Fruit fly (Drosophila melanogaster): ENCODE data around the gene Cyp4e3.
A peak's percentile ranks its signal among the peaks of the same experiment; 100 is the strongest.

Cyp4e3 gene

dm6 chr2L:9779147-9779546, 29.3 kb upstream of the Cyp4e3 start (continued):
- TF ChIP-seq Mes4 (GFP tag; optimal IDR thresholded peaks at IDR 0.05) (no peak), Atf6 (GFP tag; IDR thresholded peaks at IDR 0.05) (peak; percentile 67), CG2116 (GFP tag; optimal IDR thresholded peaks at IDR 0.05) (no peak), repo (GFP tag; optimal IDR thresholded peaks at IDR 0.05) (no peak), bsh (GFP tag; optimal IDR thresholded peaks at IDR 0.05) (peak in 1 of 2 experiments; percentile 32), CG6254 (GFP tag; optimal IDR thresholded peaks at IDR 0.05) (no peak), lab (GFP tag; optimal IDR thresholded peaks at IDR 0.05) (peak; percentile 34), jing (GFP tag; optimal IDR thresholded peaks at IDR 0.05) (no peak), cg (GFP tag; optimal IDR thresholded peaks at IDR 0.05) (no peak), CG4328 (GFP tag; optimal IDR thresholded peaks at IDR 0.05) (no peak), fu2 (GFP tag; optimal IDR thresholded peaks at IDR 0.05) (no peak), corto (GFP tag; optimal IDR thresholded peaks at IDR 0.05) (no peak), tna (GFP tag; IDR thresholded peaks at IDR 0.05; ENCODE audit: partially characterized antibody) (no peak), Pdp1 (GFP tag; optimal IDR thresholded peaks at IDR 0.05) (no peak), CG42726 (GFP tag; IDR thresholded peaks at IDR 0.05; ENCODE audit: partially characterized antibody) (no peak), Taf1 (GFP tag; IDR thresholded peaks at IDR 0.05) (no peak), Optix (GFP tag; IDR thresholded peaks at IDR 0.05) (no peak), da (GFP tag; optimal IDR thresholded peaks at IDR 0.05) (no peak), CG34224 (GFP tag; IDR thresholded peaks at IDR 0.05; ENCODE audit: partially characterized antibody) (no peak), caup (GFP tag; optimal IDR thresholded peaks at IDR 0.05; ENCODE audit: severe bottlenecking) (no peak), lov (optimal IDR thresholded peaks at IDR 0.05) (no peak), lov (GFP tag; IDR thresholded peaks at IDR 0.05) (no peak), NfI (GFP tag; optimal IDR thresholded peaks at IDR 0.05) (no peak), Mad (GFP tag; optimal IDR thresholded peaks at IDR 0.05) (no peak), CG15073 (GFP tag; optimal IDR thresholded peaks at IDR 0.05) (no peak), tup (GFP tag; optimal IDR thresholded peaks at IDR 0.05) (no peak), CG16815 (GFP tag; optimal IDR thresholded peaks at IDR 0.05) (peak; percentile 3), Elba2 (GFP tag; optimal IDR thresholded peaks at IDR 0.05) (no peak), knrl (GFP tag; IDR thresholded peaks at IDR 0.05; ENCODE audit: partially characterized antibody) (no peak), ranshi (GFP tag; IDR thresholded peaks at IDR 0.05) (no peak), MTF-1 (GFP tag; optimal IDR thresholded peaks at IDR 0.05; ENCODE audit: borderline replicate concordance) (no peak), odd (GFP tag; optimal IDR thresholded peaks at IDR 0.05) (no peak), Meics (GFP tag; optimal IDR thresholded peaks at IDR 0.05) (peak; percentile 27), Dip2 (GFP tag; IDR thresholded peaks at IDR 0.05) (no peak), CG31388 (GFP tag; optimal IDR thresholded peaks at IDR 0.05) (no peak), Usf (GFP tag; optimal IDR thresholded peaks at IDR 0.05) (no peak), CG16779 (GFP tag; IDR thresholded peaks at IDR 0.05) (no peak), CG12659 (GFP tag; optimal IDR thresholded peaks at IDR 0.05) (peak; percentile 44), sd (tag; optimal IDR thresholded peaks at IDR 0.05) (peak; percentile 44), CG1832 (GFP tag; optimal IDR thresholded peaks at IDR 0.05) (no peak), NC2α (GFP tag; optimal IDR thresholded peaks at IDR 0.05) (no peak), CG3163 (GFP tag; optimal IDR thresholded peaks at IDR 0.05) (no peak), Xbp1 (GFP tag; optimal IDR thresholded peaks at IDR 0.05) (peak; percentile 29), CG15011 (GFP tag; optimal IDR thresholded peaks at IDR 0.05) (no peak), gfzf (GFP tag; optimal IDR thresholded peaks at IDR 0.05) (no peak), cato (GFP tag; optimal IDR thresholded peaks at IDR 0.05; ENCODE audit: borderline replicate concordance) (no peak), schlank (tag; optimal IDR thresholded peaks at IDR 0.05) (no peak), aop (GFP tag; IDR thresholded peaks at IDR 0.05) (no peak), sens (GFP tag) (peak; percentile 51), dmrt11E (tag; optimal IDR thresholded peaks at IDR 0.05) (no peak), chm (GFP tag; IDR thresholded peaks at IDR 0.05) (no peak)

Data from whole organism, embryonic.